Fruit fly (Drosophila melanogaster) whole organism, wandering third instar larva: ENCODE data around the gene TrissinR.

Experiments used
- Abd-B ChIP-seq: fragments of >200 bp; optimal IDR thresholded peaks from 2 replicates; lab custom pipeline; 2017; ENCODE audit warnings: missing biosample characterization, missing genetic modification characterization
- CG32264 ChIP-seq: fragments of 200-800 bp; sonication (Bioruptor generic); optimal IDR thresholded peaks from 2 replicates; lab custom pipeline; 2016; ENCODE audit warnings: missing biosample characterization, missing genetic modification characterization
- CG9705 ChIP-seq: fragments of 200-800 bp; sonication (Bioruptor generic); optimal IDR thresholded peaks from 2 replicates; lab custom pipeline; 2018; ENCODE audit warnings: missing biosample characterization, mild to moderate bottlenecking, missing genetic modification characterization
- CrebA ChIP-seq: fragments of 200-800 bp; sonication (Bioruptor generic); optimal IDR thresholded peaks from 2 replicates; lab custom pipeline; 2016; ENCODE audit warnings: missing biosample characterization, mild to moderate bottlenecking, missing genetic modification characterization, borderline replicate concordance
- Dfd ChIP-seq: fragments of >200 bp; optimal IDR thresholded peaks from 2 replicates; lab custom pipeline; 2017; ENCODE audit warnings: missing biosample characterization, missing genetic modification characterization
- Dif ChIP-seq: fragments of 200-275, 200-300 bp; sonication (Bioruptor generic); optimal IDR thresholded peaks from 2 replicates; lab custom pipeline; 2018; ENCODE audit warnings: missing biosample characterization, missing genetic modification characterization; ENCODE audit not compliant: partially characterized antibody
- GATAd ChIP-seq: sonication (Bioruptor generic); optimal IDR thresholded peaks from 2 replicates; lab custom pipeline; 2016; ENCODE audit warnings: missing biosample characterization, missing genetic modification characterization
- HLH106 ChIP-seq: fragments of 200-800 bp; optimal IDR thresholded peaks from 3 replicates; lab custom pipeline; 2019; ENCODE audit warnings: missing biosample characterization, mild to moderate bottlenecking, missing genetic modification characterization, moderate library complexity
- Hr78 ChIP-seq: fragments of >200 bp; optimal IDR thresholded peaks from 2 replicates; lab custom pipeline; 2017; ENCODE audit warnings: missing biosample characterization, missing genetic modification characterization
- Jra ChIP-seq: sonication (Bioruptor generic); optimal IDR thresholded peaks from 2 replicates; lab custom pipeline; 2016; ENCODE audit warnings: missing biosample characterization, missing genetic modification characterization
- Mio ChIP-seq: sonication (Bioruptor generic); optimal IDR thresholded peaks from 2 replicates; lab custom pipeline; 2016; ENCODE audit warnings: missing biosample characterization, missing genetic modification characterization
- N ChIP-seq: fragments of >200 bp; optimal IDR thresholded peaks from 2 replicates; lab custom pipeline; 2018; ENCODE audit warnings: missing biosample characterization, missing external identifiers, missing genetic modification characterization
- OdsH ChIP-seq: fragments of 200-800 bp; sonication (Bioruptor generic); optimal IDR thresholded peaks from 2 replicates; lab custom pipeline; 2016; ENCODE audit warnings: missing biosample characterization, mild to moderate bottlenecking, missing genetic modification characterization
- Rel ChIP-seq, 2 experiments: fragments of 200-800 bp; sonication (Bioruptor generic) in 1 of 2; optimal IDR thresholded peaks; 2 replicates in 1 of 2; 3 replicates in 1 of 2; lab custom pipeline; 2016 to 2019; ENCODE audit warnings: mild to moderate bottlenecking in 2 of 2, missing biosample characterization in 2 of 2, missing genetic modification characterization in 2 of 2, moderate library complexity in 1 of 2
- Sp1 ChIP-seq: fragments of 200-800 bp; sonication (Bioruptor generic); optimal IDR thresholded peaks from 3 replicates; lab custom pipeline; 2019; ENCODE audit warnings: missing biosample characterization, mild to moderate bottlenecking, missing genetic modification characterization, moderate library complexity
- Vsx2 ChIP-seq: fragments of 200-300, 225-300 bp; sonication (Bioruptor generic); optimal IDR thresholded peaks from 2 replicates; lab custom pipeline; 2018; ENCODE audit warnings: missing biosample characterization, missing genetic modification characterization; ENCODE audit not compliant: partially characterized antibody
- brk ChIP-seq: fragments of 200-800 bp; sonication (Bioruptor generic); optimal IDR thresholded peaks from 2 replicates; lab custom pipeline; 2016; ENCODE audit warnings: missing biosample characterization, mild to moderate bottlenecking, missing genetic modification characterization
- dl ChIP-seq, 2 experiments: fragments of 175-275, 200-275 bp in 1 of 2; fragments of 200-275 bp in 1 of 2; sonication (Bioruptor generic); optimal IDR thresholded peaks; lab custom pipeline; 2018; ENCODE audit warnings: mild to moderate bottlenecking in 2 of 2, missing biosample characterization in 2 of 2, missing genetic modification characterization in 2 of 2, moderate library complexity in 2 of 2; ENCODE audit not compliant: partially characterized antibody in 2 of 2, insufficient read depth in 1 of 2
- dmrt93B ChIP-seq: fragments of 200-800 bp; sonication (Bioruptor generic); optimal IDR thresholded peaks from 2 replicates; lab custom pipeline; 2018; ENCODE audit warnings: missing biosample characterization, mild to moderate bottlenecking, missing genetic modification characterization
- dsf ChIP-seq: sonication (Bioruptor generic); optimal IDR thresholded peaks from 2 replicates; lab custom pipeline; 2016; ENCODE audit warnings: missing biosample characterization, missing genetic modification characterization, borderline replicate concordance
- ey ChIP-seq: fragments of 200-800 bp; sonication (Bioruptor generic); optimal IDR thresholded peaks from 2 replicates; lab custom pipeline; 2016; ENCODE audit warnings: missing biosample characterization, missing genetic modification characterization
- foxo ChIP-seq, 2 experiments: fragments of 200-800 bp; sonication (Bioruptor generic); optimal IDR thresholded peaks; 2 replicates in 1 of 2; 3 replicates in 1 of 2; lab custom pipeline; 2016 to 2017; ENCODE audit warnings: missing biosample characterization in 2 of 2, missing genetic modification characterization in 2 of 2
- h ChIP-seq: fragments of 200-800 bp; sonication (Bioruptor generic); optimal IDR thresholded peaks from 3 replicates; lab custom pipeline; 2016; ENCODE audit warnings: missing biosample characterization, mild to moderate bottlenecking, missing genetic modification characterization
- jim ChIP-seq: fragments of 175-275, 200-325 bp; sonication (Bioruptor generic); optimal IDR thresholded peaks from 2 replicates; lab custom pipeline; 2016; ENCODE audit warnings: missing biosample characterization, mild to moderate bottlenecking, missing genetic modification characterization
- lola ChIP-seq: fragments of >200 bp; optimal IDR thresholded peaks from 2 replicates; lab custom pipeline; 2017; ENCODE audit warnings: missing biosample characterization, missing genetic modification characterization
- rgr ChIP-seq: fragments of 200-800 bp; sonication (Bioruptor generic); optimal IDR thresholded peaks from 3 replicates; lab custom pipeline; 2016; ENCODE audit warnings: missing biosample characterization, mild to moderate bottlenecking, missing genetic modification characterization
- sv ChIP-seq: fragments of 200-800 bp; sonication (Bioruptor generic); optimal IDR thresholded peaks from 3 replicates; lab custom pipeline; 2016; ENCODE audit warnings: missing biosample characterization, missing genetic modification characterization
- tai ChIP-seq: sonication (Bioruptor generic); optimal IDR thresholded peaks from 2 replicates; lab custom pipeline; 2016; ENCODE audit warnings: missing biosample characterization, missing genetic modification characterization
- usp ChIP-seq: fragments of >200 bp; optimal IDR thresholded peaks from 2 replicates; lab custom pipeline; 2017; ENCODE audit warnings: missing biosample characterization, missing genetic modification characterization
- woc ChIP-seq: sonication (Bioruptor generic); optimal IDR thresholded peaks from 2 replicates; lab custom pipeline; 2016; ENCODE audit warnings: missing biosample characterization, mild to moderate bottlenecking, missing genetic modification characterization

The TrissinR gene

dm6 chr2L:5883441-5883840 lies 59.6 kb downstream of the TrissinR start, which contains the start of gene CG44574:
TSS of gene CG44574 (plus strand) at chr2L:5883741.
- no peak for TF ChIP-seq foxo (GFP tag; optimal IDR thresholded peaks at IDR 0.05; lab: Kevin White, UChicago)
- TF ChIP-seq brk (GFP tag; lab: Kevin White, UChicago), result no peak
- TF ChIP-seq Jra (GFP tag; lab: Kevin White, UChicago), result no peak
- no peak for TF ChIP-seq dsf (GFP tag; lab: Kevin White, UChicago)
- TF ChIP-seq dl (GFP tag; optimal IDR thresholded peaks at IDR 0.05; lab: Kevin White, UChicago; ENCODE audit: insufficient read depth in 1 of 2, partially characterized antibody in 2 of 2), result no peak
- no peak for TF ChIP-seq Abd-B (GFP tag; lab: Kevin White, UChicago)
- TF ChIP-seq N, result no peak
- TF ChIP-seq tai, result no peak
- TF ChIP-seq Mio (GFP tag; lab: Kevin White, UChicago), result no peak
- no peak for TF ChIP-seq Sp1
- no peak for TF ChIP-seq GATAd
- no peak for TF ChIP-seq CrebA (GFP tag; lab: Kevin White, UChicago)
- no peak for TF ChIP-seq jim (GFP tag; lab: Kevin White, UChicago)
- TF ChIP-seq Hr78 (GFP tag; lab: Kevin White, UChicago), result no peak
- no peak for TF ChIP-seq CG32264 (GFP tag; lab: Kevin White, UChicago)
- TF ChIP-seq dmrt93B (GFP tag; lab: Kevin White, UChicago), result no peak
- TF ChIP-seq CG9705 (GFP tag; lab: Kevin White, UChicago), result no peak
- TF ChIP-seq usp (GFP tag; lab: Kevin White, UChicago), result no peak

dm6 chr2L:5884674-5885073 lies 60.9 kb downstream of the TrissinR start, which contains the start of the genes Sfp26Ac and CG43185:
TSS of gene Sfp26Ac (minus strand) at chr2L:5884774.
TSS of gene CG43185 (plus strand) at chr2L:5884888.
- TF ChIP-seq OdsH (GFP tag; lab: Kevin White, UChicago) (no peak), dsf (GFP tag; lab: Kevin White, UChicago) (no peak), dmrt93B (GFP tag; lab: Kevin White, UChicago) (no peak), CrebA (GFP tag; lab: Kevin White, UChicago) (no peak), tai (no peak), CG32264 (GFP tag; lab: Kevin White, UChicago) (no peak), brk (GFP tag; lab: Kevin White, UChicago) (no peak), usp (GFP tag; lab: Kevin White, UChicago) (no peak), foxo (GFP tag; optimal IDR thresholded peaks at IDR 0.05; lab: Kevin White, UChicago) (no peak), sv (GFP tag; lab: Kevin White, UChicago) (no peak)

- no peak for TF ChIP-seq h (GFP tag; lab: Kevin White, UChicago)
- TF ChIP-seq dl (GFP tag; optimal IDR thresholded peaks at IDR 0.05; lab: Kevin White, UChicago; ENCODE audit: insufficient read depth in 1 of 2, partially characterized antibody in 2 of 2), result no peak
- TF ChIP-seq sv (GFP tag; lab: Kevin White, UChicago), result no peak
- TF ChIP-seq ey (GFP tag; lab: Kevin White, UChicago), result no peak
- no peak for TF ChIP-seq Sp1
- no peak for TF ChIP-seq dmrt93B (GFP tag; lab: Kevin White, UChicago)
- no peak for TF ChIP-seq rgr (GFP tag; lab: Kevin White, UChicago)
- TF ChIP-seq Dif, result no peak
- no peak for TF ChIP-seq brk (GFP tag; lab: Kevin White, UChicago)
- no peak for TF ChIP-seq GATAd
- TF ChIP-seq Abd-B (GFP tag; lab: Kevin White, UChicago), result no peak
- TF ChIP-seq lola (GFP tag; lab: Kevin White, UChicago), result no peak
- no peak for TF ChIP-seq dsf (GFP tag; lab: Kevin White, UChicago)
- TF ChIP-seq CrebA (GFP tag; lab: Kevin White, UChicago), result no peak
- TF ChIP-seq, all 38 proteins: peak for 0
These were observed 61.9 kb downstream of the TrissinR start, which contains the start of gene CG9029 for dm6 chr2L:5885702-5886101. TSS of gene CG9029 (plus strand) at chr2L:5886002.

- TF ChIP-seq lola (GFP tag; lab: Kevin White, UChicago), result no peak
- no peak for TF ChIP-seq Vsx2
- TF ChIP-seq CG9705 (GFP tag; lab: Kevin White, UChicago), result no peak
- TF ChIP-seq N, result no peak
- no peak for TF ChIP-seq CrebA (GFP tag; lab: Kevin White, UChicago)
- no peak for TF ChIP-seq dl (GFP tag; optimal IDR thresholded peaks at IDR 0.05; lab: Kevin White, UChicago; ENCODE audit: insufficient read depth in 1 of 2, partially characterized antibody in 2 of 2)
- TF ChIP-seq HLH106 (tag; lab: Kevin White, UChicago), result no peak
- TF ChIP-seq Abd-B (GFP tag; lab: Kevin White, UChicago), result no peak
- TF ChIP-seq foxo (GFP tag; optimal IDR thresholded peaks at IDR 0.05; lab: Kevin White, UChicago), result no peak
- no peak for TF ChIP-seq Rel (GFP tag; optimal IDR thresholded peaks at IDR 0.05; lab: Kevin White, UChicago)
- TF ChIP-seq Rel (tag; optimal IDR thresholded peaks at IDR 0.05; lab: Kevin White, UChicago), result no peak
- TF ChIP-seq sv (GFP tag; lab: Kevin White, UChicago), result no peak
- no peak for TF ChIP-seq tai
- no peak for TF ChIP-seq woc (GFP tag; lab: Kevin White, UChicago)
- no peak for TF ChIP-seq GATAd
- TF ChIP-seq h (GFP tag; lab: Kevin White, UChicago), result no peak
- TF ChIP-seq Mio (GFP tag; lab: Kevin White, UChicago), result no peak
- TF ChIP-seq Dfd (GFP tag; lab: Kevin White, UChicago), result no peak
These were observed 63.2 kb downstream of the TrissinR start for dm6 chr2L:5886955-5887354.
